ENCODE assay signal across 4 fruit fly cellular contexts in genomic region chr3L:13049671-13050070, dm6.
TF ChIP-seq lines count a peak whose summit lies in the region.

No protein-coding gene starts in this region.

- no peak for TF ChIP-seq CTCF in whole organism, embryonic (GFP tag; optimal IDR thresholded peaks at IDR 0.05; lab: Kevin White, UChicago)

TF ChIP-seq in whole organism, embryonic, 481 proteins besides CTCF, POLR2A, EP300 and RAD21 (continues in another document):
- TF ChIP-seq Ravus (GFP tag; IDR thresholded peaks at IDR 0.05; lab: Robert Waterston, UW): no peak
- no peak for TF ChIP-seq CG6791 (GFP tag; IDR thresholded peaks at IDR 0.05; lab: Robert Waterston, UW; ENCODE audit: partially characterized antibody)
- no peak for TF ChIP-seq CG10274 (GFP tag; optimal IDR thresholded peaks at IDR 0.05; lab: Kevin White, UChicago)
- TF ChIP-seq croc (GFP tag; conservative IDR thresholded peaks at IDR 0.05; lab: Robert Waterston, UW): no peak
- TF ChIP-seq CG3847 (GFP tag; IDR thresholded peaks at IDR 0.05; lab: Robert Waterston, UW): no peak
- peak; percentile 42 for TF ChIP-seq CG31441 (GFP tag; IDR thresholded peaks at IDR 0.05; lab: Robert Waterston, UW)
- no peak for TF ChIP-seq run (tag; optimal IDR thresholded peaks at IDR 0.05; lab: Kevin White, UChicago)
- TF ChIP-seq twi (tag; optimal IDR thresholded peaks at IDR 0.05; lab: Kevin White, UChicago): no peak
- no peak for TF ChIP-seq Optix (GFP tag; IDR thresholded peaks at IDR 0.05; lab: Robert Waterston, UW)
- TF ChIP-seq mld (GFP tag; IDR thresholded peaks at IDR 0.05; lab: Robert Waterston, UW; ENCODE audit: partially characterized antibody): no peak
- no peak for TF ChIP-seq pum (GFP tag; optimal IDR thresholded peaks at IDR 0.05; lab: Kevin White, UChicago)
- no peak for TF ChIP-seq knrl (GFP tag; IDR thresholded peaks at IDR 0.05; lab: Robert Waterston, UW; ENCODE audit: partially characterized antibody)
- no peak for TF ChIP-seq pnt (GFP tag; optimal IDR thresholded peaks at IDR 0.05; lab: Kevin White, UChicago)
- TF ChIP-seq Doc2 (GFP tag; IDR thresholded peaks at IDR 0.05; lab: Robert Waterston, UW): no peak
- no peak for TF ChIP-seq onecut (GFP tag; IDR thresholded peaks at IDR 0.05; lab: Robert Waterston, UW)
- TF ChIP-seq Nf-YC (tag; optimal IDR thresholded peaks at IDR 0.05; lab: Kevin White, UChicago): no peak
- no peak for TF ChIP-seq NC2β (GFP tag; optimal IDR thresholded peaks at IDR 0.05; lab: Kevin White, UChicago)
- no peak for TF ChIP-seq CG14860 (GFP tag; IDR thresholded peaks at IDR 0.05; lab: Robert Waterston, UW; ENCODE audit: partially characterized antibody)
- no peak for TF ChIP-seq CG10321 (GFP tag; IDR thresholded peaks at IDR 0.05; lab: Robert Waterston, UW)
- TF ChIP-seq PHDP (tag; optimal IDR thresholded peaks at IDR 0.05; lab: Kevin White, UChicago): no peak
- TF ChIP-seq eve (GFP tag; optimal IDR thresholded peaks at IDR 0.05; lab: Kevin White, UChicago): no peak
- TF ChIP-seq zen2 (GFP tag; IDR thresholded peaks at IDR 0.05; lab: Robert Waterston, UW; ENCODE audit: partially characterized antibody): no peak
- peak; percentile 35 for TF ChIP-seq CG17829 (tag; optimal IDR thresholded peaks at IDR 0.05; lab: Kevin White, UChicago)

TF ChIP-seq in whole organism, prepupa, 60 proteins besides CTCF, POLR2A, EP300 and RAD21 (continues in another document):
- TF ChIP-seq CG10669 (GFP tag; optimal IDR thresholded peaks at IDR 0.05; lab: Kevin White, UChicago): peak; percentile 32
- TF ChIP-seq fkh (GFP tag; optimal IDR thresholded peaks at IDR 0.05; lab: Kevin White, UChicago): no peak
- peak; percentile 39 for TF ChIP-seq achi (GFP tag; optimal IDR thresholded peaks at IDR 0.05; lab: Kevin White, UChicago)
- TF ChIP-seq Smox (GFP tag; optimal IDR thresholded peaks at IDR 0.05; lab: Kevin White, UChicago): peak; percentile 28
- peak; percentile 66 for TF ChIP-seq CG32006 (GFP tag; optimal IDR thresholded peaks at IDR 0.05; lab: Kevin White, UChicago)
- no peak for TF ChIP-seq CG11902 (GFP tag; optimal IDR thresholded peaks at IDR 0.05; lab: Kevin White, UChicago)
- no peak for TF ChIP-seq Sox14 (GFP tag; optimal IDR thresholded peaks at IDR 0.05; lab: Kevin White, UChicago)
- TF ChIP-seq esn (GFP tag; optimal IDR thresholded peaks at IDR 0.05; lab: Kevin White, UChicago): peak; percentile 38
- TF ChIP-seq Sox102F (GFP tag; optimal IDR thresholded peaks at IDR 0.05; lab: Kevin White, UChicago): peak; percentile 3
- peak; percentile 11 for TF ChIP-seq CG6792 (GFP tag; optimal IDR thresholded peaks at IDR 0.05; lab: Kevin White, UChicago)
- peak; percentile 55 for TF ChIP-seq CG6808 (GFP tag; optimal IDR thresholded peaks at IDR 0.05; lab: Kevin White, UChicago)
- TF ChIP-seq OdsH (GFP tag; optimal IDR thresholded peaks at IDR 0.05; lab: Kevin White, UChicago): no peak
- no peak for TF ChIP-seq pdm3 (GFP tag; optimal IDR thresholded peaks at IDR 0.05; lab: Kevin White, UChicago)
- peak; percentile 29 for TF ChIP-seq Eip75B (GFP tag; optimal IDR thresholded peaks at IDR 0.05; lab: Kevin White, UChicago)
- peak; percentile 16 for TF ChIP-seq Lpt (GFP tag; optimal IDR thresholded peaks at IDR 0.05; lab: Kevin White, UChicago)
- TF ChIP-seq eg (GFP tag; IDR thresholded peaks at IDR 0.05; lab: Robert Waterston, UW): no peak
- TF ChIP-seq CG8119 (GFP tag; IDR thresholded peaks at IDR 0.05; lab: Robert Waterston, UW): peak; percentile 47; the same call in 2 of the 3 replicates
- no peak for TF ChIP-seq Gug (GFP tag; IDR thresholded peaks at IDR 0.05; lab: Robert Waterston, UW)
- peak; percentile 41 for TF ChIP-seq net (GFP tag; optimal IDR thresholded peaks at IDR 0.05; lab: Kevin White, UChicago)
- no peak for TF ChIP-seq CG7368 (GFP tag; optimal IDR thresholded peaks at IDR 0.05; lab: Kevin White, UChicago)
- TF ChIP-seq Hr38 (GFP tag; optimal IDR thresholded peaks at IDR 0.05; lab: Kevin White, UChicago): no peak
- TF ChIP-seq CG16779 (tag; optimal IDR thresholded peaks at IDR 0.05; lab: Kevin White, UChicago): no peak
- no peak for TF ChIP-seq CG8319 (GFP tag; optimal IDR thresholded peaks at IDR 0.05; lab: Kevin White, UChicago)
- TF ChIP-seq CG3032 (tag; optimal IDR thresholded peaks at IDR 0.05; lab: Kevin White, UChicago): peak; percentile 35

TF ChIP-seq in whole organism, pupa, 21 proteins besides CTCF, POLR2A, EP300 and RAD21:
- TF ChIP-seq CG34367 (tag; optimal IDR thresholded peaks at IDR 0.05; lab: Kevin White, UChicago) (no peak), CG4496 (GFP tag; IDR thresholded peaks at IDR 0.05; lab: Robert Waterston, UW) (no peak), Snoo (tag; optimal IDR thresholded peaks at IDR 0.05; lab: Kevin White, UChicago) (no peak), CG14655 (GFP tag; optimal IDR thresholded peaks at IDR 0.05; lab: Kevin White, UChicago) (no peak), CG15710 (tag; optimal IDR thresholded peaks at IDR 0.05; lab: Kevin White, UChicago) (peak; percentile 20), CG12605 (GFP tag; IDR thresholded peaks at IDR 0.05; lab: Robert Waterston, UW) (no peak), rn (GFP tag; IDR thresholded peaks at IDR 0.05; lab: Robert Waterston, UW) (no peak), Pif1B (GFP tag; optimal IDR thresholded peaks at IDR 0.05; lab: Kevin White, UChicago) (peak; percentile 36), EcR (GFP tag; optimal IDR thresholded peaks at IDR 0.05; lab: Kevin White, UChicago) (peak; percentile 16), CG10348 (GFP tag; IDR thresholded peaks at IDR 0.05; lab: Robert Waterston, UW) (no peak), CG8301 (tag; optimal IDR thresholded peaks at IDR 0.05; lab: Kevin White, UChicago) (peak; percentile 40), Ets98B (GFP tag; IDR thresholded peaks at IDR 0.05; lab: Robert Waterston, UW) (no peak), D1 (tag; optimal IDR thresholded peaks at IDR 0.05; lab: Kevin White, UChicago) (no peak), fd96Ca (GFP tag; IDR thresholded peaks at IDR 0.05; lab: Robert Waterston, UW) (no peak), CG8159 (tag; optimal IDR thresholded peaks at IDR 0.05; lab: Kevin White, UChicago) (peak; percentile 63), Pif1A (GFP tag; optimal IDR thresholded peaks at IDR 0.05; lab: Kevin White, UChicago) (peak; percentile 52), CG9948 (tag; optimal IDR thresholded peaks at IDR 0.05; lab: Kevin White, UChicago) (peak; percentile 57), CG13204 (GFP tag; optimal IDR thresholded peaks at IDR 0.05; lab: Kevin White, UChicago) (peak; percentile 4), CG17806 (tag; optimal IDR thresholded peaks at IDR 0.05; lab: Kevin White, UChicago) (peak; percentile 38), gl (tag; optimal IDR thresholded peaks at IDR 0.05; lab: Kevin White, UChicago) (no peak), CG32121 (GFP tag; IDR thresholded peaks at IDR 0.05; lab: Robert Waterston, UW) (no peak)

TF ChIP-seq in whole organism, wandering third instar larva, 38 proteins besides CTCF, POLR2A, EP300 and RAD21 (continues in another document):
- peak; percentile 22 for TF ChIP-seq HLH106 (tag; optimal IDR thresholded peaks at IDR 0.05; lab: Kevin White, UChicago)
- no peak for TF ChIP-seq Dif (GFP tag; optimal IDR thresholded peaks at IDR 0.05; lab: Kevin White, UChicago; ENCODE audit: partially characterized antibody)
- no peak for TF ChIP-seq Hr83 (GFP tag; optimal IDR thresholded peaks at IDR 0.05; lab: Kevin White, UChicago; ENCODE audit: poor library complexity, severe bottlenecking)
- no peak for TF ChIP-seq N (GFP tag; optimal IDR thresholded peaks at IDR 0.05; lab: Kevin White, UChicago)
- TF ChIP-seq CG32264 (GFP tag; optimal IDR thresholded peaks at IDR 0.05; lab: Kevin White, UChicago): no peak
- TF ChIP-seq dsf (GFP tag; optimal IDR thresholded peaks at IDR 0.05; lab: Kevin White, UChicago; ENCODE audit: borderline replicate concordance): no peak
- TF ChIP-seq foxo (GFP tag; optimal IDR thresholded peaks at IDR 0.05; lab: Kevin White, UChicago): peak in 1 of 2 experiments; percentile 32
- no peak for TF ChIP-seq usp (GFP tag; optimal IDR thresholded peaks at IDR 0.05; lab: Kevin White, UChicago)
- no peak for TF ChIP-seq Hnf4 (GFP tag; optimal IDR thresholded peaks at IDR 0.05; lab: Kevin White, UChicago)
- TF ChIP-seq Jra (GFP tag; optimal IDR thresholded peaks at IDR 0.05; lab: Kevin White, UChicago): no peak
- TF ChIP-seq dmrt93B (GFP tag; optimal IDR thresholded peaks at IDR 0.05; lab: Kevin White, UChicago): peak; percentile 3
- TF ChIP-seq Sp1 (GFP tag; optimal IDR thresholded peaks at IDR 0.05; lab: Kevin White, UChicago): peak; percentile 6
- TF ChIP-seq CrebA (GFP tag; optimal IDR thresholded peaks at IDR 0.05; lab: Kevin White, UChicago; ENCODE audit: borderline replicate concordance): no peak
- no peak for TF ChIP-seq sv (GFP tag; optimal IDR thresholded peaks at IDR 0.05; lab: Kevin White, UChicago)
- no peak for TF ChIP-seq ey (GFP tag; optimal IDR thresholded peaks at IDR 0.05; lab: Kevin White, UChicago)
- TF ChIP-seq Hr78 (GFP tag; optimal IDR thresholded peaks at IDR 0.05; lab: Kevin White, UChicago): no peak
- peak; percentile 15 for TF ChIP-seq OdsH (GFP tag; optimal IDR thresholded peaks at IDR 0.05; lab: Kevin White, UChicago)
- no peak for TF ChIP-seq fru (GFP tag; optimal IDR thresholded peaks at IDR 0.05; lab: Kevin White, UChicago)
- no peak for TF ChIP-seq Rel (GFP tag; optimal IDR thresholded peaks at IDR 0.05; lab: Kevin White, UChicago)
- no peak for TF ChIP-seq Rel (tag; optimal IDR thresholded peaks at IDR 0.05; lab: Kevin White, UChicago)
- TF ChIP-seq woc (GFP tag; optimal IDR thresholded peaks at IDR 0.05; lab: Kevin White, UChicago): no peak
- TF ChIP-seq rgr (GFP tag; optimal IDR thresholded peaks at IDR 0.05; lab: Kevin White, UChicago): peak; percentile 9
- TF ChIP-seq jim (GFP tag; optimal IDR thresholded peaks at IDR 0.05; lab: Kevin White, UChicago): no peak
- TF ChIP-seq br (GFP tag; optimal IDR thresholded peaks at IDR 0.05; lab: Kevin White, UChicago): no peak
- TF ChIP-seq dl (GFP tag; optimal IDR thresholded peaks at IDR 0.05; lab: Kevin White, UChicago; ENCODE audit: insufficient read depth in 1 of 2, partially characterized antibody in 2 of 2): no peak
- TF ChIP-seq Abd-B (GFP tag; optimal IDR thresholded peaks at IDR 0.05; lab: Kevin White, UChicago): no peak
- no peak for TF ChIP-seq brk (GFP tag; optimal IDR thresholded peaks at IDR 0.05; lab: Kevin White, UChicago)
- TF ChIP-seq pan (optimal IDR thresholded peaks at IDR 0.05; lab: Kevin White, UChicago): no peak
- TF ChIP-seq Myc (optimal IDR thresholded peaks at IDR 0.05; lab: Kevin White, UChicago): no peak
- TF ChIP-seq h (GFP tag; optimal IDR thresholded peaks at IDR 0.05; lab: Kevin White, UChicago): peak; percentile 30
- no peak for TF ChIP-seq CG9705 (GFP tag; optimal IDR thresholded peaks at IDR 0.05; lab: Kevin White, UChicago)
- no peak for TF ChIP-seq tai (GFP tag; optimal IDR thresholded peaks at IDR 0.05; lab: Kevin White, UChicago)
- TF ChIP-seq Vsx2 (GFP tag; optimal IDR thresholded peaks at IDR 0.05; lab: Kevin White, UChicago; ENCODE audit: partially characterized antibody): no peak
- no peak for TF ChIP-seq GATAd (GFP tag; optimal IDR thresholded peaks at IDR 0.05; lab: Kevin White, UChicago)

Comparison
In these comparisons a context has a peak if more than half of its experiments do, and no peak if none do; other contexts are left out.
1. Of the 7 proteins assayed by ChIP-seq in both whole organism, embryonic and whole organism, prepupa: peak only in whole organism, embryonic: none; only in whole organism, prepupa: Lpt and Sox102F; in both: none; in neither: 5.